Worm (Caenorhabditis elegans): ENCODE data around the gene B0303.11.

B0303.11 gene

DNA sequence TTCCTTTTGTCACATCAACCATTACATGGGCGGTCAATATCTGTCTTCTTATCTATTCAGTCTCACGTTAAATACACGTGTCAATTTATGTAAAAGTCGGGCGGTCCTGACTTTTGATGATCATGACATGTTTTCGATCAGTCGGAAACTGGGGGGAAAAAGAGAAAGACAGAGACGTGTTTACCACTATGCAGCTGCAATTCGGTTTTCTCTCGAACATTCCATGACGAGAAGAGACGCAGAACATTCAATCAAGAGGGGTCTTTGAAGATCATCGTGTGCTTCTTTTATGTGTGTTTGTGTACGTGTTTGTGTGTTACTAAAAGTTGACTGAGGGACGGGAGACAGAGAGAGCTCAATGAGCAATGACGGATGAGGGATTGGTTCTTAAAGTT lies 51.8 kb downstream of the B0303.11 start (continued):
- no peak for TF ChIP-seq D1046.2 (GFP tag; IDR thresholded peaks at IDR 0.05)
- no peak for TF ChIP-seq tag-97 (GFP tag; IDR thresholded peaks at IDR 0.05)
- TF ChIP-seq lin-1 (GFP tag; IDR thresholded peaks at IDR 0.05) = peak; percentile 89
- no peak for TF ChIP-seq Y5F2A.4 (GFP tag; optimal IDR thresholded peaks at IDR 0.05)
- TF ChIP-seq dpl-1 (GFP tag; optimal IDR thresholded peaks at IDR 0.05) = peak; percentile 58
- no peak for TF ChIP-seq ZK337.2 (GFP tag; IDR thresholded peaks at IDR 0.05)
- TF ChIP-seq daf-19 (GFP tag; conservative IDR thresholded peaks at IDR 0.05) = no peak
- no peak for TF ChIP-seq duxl-1 (tag; optimal IDR thresholded peaks at IDR 0.05; ENCODE audit: poor library complexity)
- no peak for TF ChIP-seq dmd-8 (GFP tag; IDR thresholded peaks at IDR 0.05)
- TF ChIP-seq mep-1 (tag; optimal IDR thresholded peaks at IDR 0.05) = peak; percentile 90
- TF ChIP-seq tra-1 (GFP tag; IDR thresholded peaks at IDR 0.05) = peak; percentile 96
- TF ChIP-seq vab-7 (GFP tag; IDR thresholded peaks at IDR 0.05) = no peak
- peak; percentile 23; the same call in 1 of the 2 replicates for TF ChIP-seq set-16 (GFP tag; IDR thresholded peaks at IDR 0.05)
- peak; percentile 96 for TF ChIP-seq hlh-30 (tag; optimal IDR thresholded peaks at IDR 0.05; ENCODE audit: insufficient read depth)
- TF ChIP-seq snpc-4 (tag; optimal IDR thresholded peaks at IDR 0.05) = no peak
- no peak for TF ChIP-seq F44E2.7 (GFP tag; IDR thresholded peaks at IDR 0.05)
- TF ChIP-seq ces-1 (GFP tag; optimal IDR thresholded peaks at IDR 0.05) = no peak
- TF ChIP-seq Y48G9A.11 (GFP tag; IDR thresholded peaks at IDR 0.05) = no peak
- TF ChIP-seq lin-39 (tag; optimal IDR thresholded peaks at IDR 0.05) = no peak
- TF ChIP-seq zip-2 (tag; optimal IDR thresholded peaks at IDR 0.05) = peak; percentile 71
- peak; percentile 94 for TF ChIP-seq nhr-102 (tag; optimal IDR thresholded peaks at IDR 0.05)
- peak; percentile 72 for TF ChIP-seq ztf-7 (tag; optimal IDR thresholded peaks at IDR 0.05)
- TF ChIP-seq ztf-11 (tag; optimal IDR thresholded peaks at IDR 0.05) = no peak
- TF ChIP-seq mdt-29 (GFP tag; IDR thresholded peaks at IDR 0.05) = peak; percentile 97
- peak; percentile 74 to 87 for TF ChIP-seq lsy-2 (tag; optimal IDR thresholded peaks at IDR 0.05)
- TF ChIP-seq fos-1 (tag; optimal IDR thresholded peaks at IDR 0.05) = no peak
- peak; percentile 96 for TF ChIP-seq dve-1 (tag; optimal IDR thresholded peaks at IDR 0.05; ENCODE audit: insufficient read depth)
- no peak for TF ChIP-seq spr-3 (GFP tag; optimal IDR thresholded peaks at IDR 0.05)
- no peak for TF ChIP-seq lin-15B (tag; optimal IDR thresholded peaks at IDR 0.05)
- TF ChIP-seq Y105C5A.15 (GFP tag; IDR thresholded peaks at IDR 0.05) = no peak
- TF ChIP-seq fkh-10 (GFP tag; optimal IDR thresholded peaks at IDR 0.05) = no peak
- TF ChIP-seq zfp-2 (tag; optimal IDR thresholded peaks at IDR 0.05) = no peak
- TF ChIP-seq zfp-3 (GFP tag; conservative IDR thresholded peaks at IDR 0.05) = 0 out of 2 replicates have a peak, but pooled peaks have one; percentile 70
- no peak for TF ChIP-seq ceh-82 (tag; optimal IDR thresholded peaks at IDR 0.05)
- peak; percentile 90 for TF ChIP-seq rbr-2 (tag; optimal IDR thresholded peaks at IDR 0.05)
- 0 out of 2 replicates have a peak, but pooled peaks have one; percentile 6 for TF ChIP-seq lim-7 (GFP tag; IDR thresholded peaks at IDR 0.05)
- TF ChIP-seq lin-13 (GFP tag; optimal IDR thresholded peaks at IDR 0.05) = peak; percentile 74
- no peak for TF ChIP-seq sdz-12 (GFP tag; optimal IDR thresholded peaks at IDR 0.05)
- TF ChIP-seq aha-1 (tag) = peak; percentile 70
- peak; percentile 71 for TF ChIP-seq ctbp-1 (GFP tag; IDR thresholded peaks at IDR 0.05)
- TF ChIP-seq hmg-1.1 (GFP tag; IDR thresholded peaks at IDR 0.05) = peak; percentile 78
- peak; percentile 84 for TF ChIP-seq gei-8 (GFP tag; optimal IDR thresholded peaks at IDR 0.05)
- peak; percentile 79 for TF ChIP-seq ama-1 (optimal IDR thresholded peaks at IDR 0.05)
- TF ChIP-seq dmd-6 (GFP tag; IDR thresholded peaks at IDR 0.05) = peak; percentile 93
- TF ChIP-seq nhr-237 (tag; optimal IDR thresholded peaks at IDR 0.05) = no peak
- no peak for TF ChIP-seq egl-43 (GFP tag; IDR thresholded peaks at IDR 0.05)
- TF ChIP-seq nhr-41 (GFP tag; IDR thresholded peaks at IDR 0.05) = no peak
- TF ChIP-seq ceh-44 (GFP tag; IDR thresholded peaks at IDR 0.05) = no peak
- peak; percentile 93 for TF ChIP-seq mxl-2 (GFP tag; conservative IDR thresholded peaks at IDR 0.05)
- TF ChIP-seq pha-4 (GFP tag; IDR thresholded peaks at IDR 0.05) = peak; percentile 77
- TF ChIP-seq pha-4 (tag; optimal IDR thresholded peaks at IDR 0.05) = peak; percentile 97
- peak; percentile 49 for TF ChIP-seq lin-38 (GFP tag; IDR thresholded peaks at IDR 0.05)

Measured in whole organism, L4 larva.